Worm (Caenorhabditis elegans) whole organism, L2 larva: ENCODE data around the gene srh-243.

ENCODE experiments used
- C34F6.9 ChIP-seq: fragments of 150-350 bp; optimal IDR thresholded peaks from 2 replicates; lab custom pipeline; 2014; ENCODE audit warnings: missing biosample characterization, missing genetic modification characterization
- F13H6.1 ChIP-seq: sonication (generic microtip); optimal IDR thresholded peaks from 2 replicates; lab custom pipeline; 2016; ENCODE audit warnings: missing genetic modification characterization, missing compliant biosample characterization
- R02D3.7 ChIP-seq: fragments of 150-350 bp; optimal IDR thresholded peaks from 2 replicates; lab custom pipeline; 2014; ENCODE audit warnings: missing biosample characterization, missing genetic modification characterization
- Y55F3AM.14 ChIP-seq: fragments of 200-800 bp; sonication (Bioruptor generic); optimal IDR thresholded peaks from 2 replicates; lab custom pipeline; 2018; ENCODE audit warnings: mild to moderate bottlenecking, missing genetic modification characterization, missing compliant biosample characterization
- alr-1 ChIP-seq: fragments of 150-350 bp; optimal IDR thresholded peaks from 2 replicates; lab custom pipeline; 2014; ENCODE audit warnings: missing biosample characterization, missing genetic modification characterization
- ceh-16 ChIP-seq: fragments of 150-350 bp; optimal IDR thresholded peaks from 2 replicates; lab custom pipeline; 2014; ENCODE audit warnings: missing biosample characterization, missing genetic modification characterization
- ceh-82 ChIP-seq: fragments of 150-350 bp; optimal IDR thresholded peaks from 2 replicates; lab custom pipeline; 2014; ENCODE audit warnings: missing biosample characterization, missing genetic modification characterization
- crh-2 ChIP-seq: sonication (generic microtip); optimal IDR thresholded peaks from 2 replicates; lab custom pipeline; 2017; ENCODE audit warnings: missing biosample characterization, missing genetic modification characterization
- dmd-4 ChIP-seq: sonication (generic microtip); optimal IDR thresholded peaks from 2 replicates; lab custom pipeline; 2017; ENCODE audit warnings: missing biosample characterization, missing genetic modification characterization
- egl-27 ChIP-seq: sonication (generic microtip); optimal IDR thresholded peaks from 3 replicates; lab custom pipeline; 2017; ENCODE audit warnings: missing biosample characterization, missing genetic modification reagents, missing genetic modification characterization
- elt-1 ChIP-seq: fragments of 150-350 bp; optimal IDR thresholded peaks from 2 replicates; lab custom pipeline; 2014; ENCODE audit warnings: missing biosample characterization, missing genetic modification characterization
- fos-1 ChIP-seq: fragments of 150-350 bp; optimal IDR thresholded peaks from 2 replicates; lab custom pipeline; 2014; ENCODE audit warnings: missing biosample characterization, missing genetic modification characterization
- gmeb-1 ChIP-seq: fragments of 150-350 bp; optimal IDR thresholded peaks from 2 replicates; lab custom pipeline; 2014; ENCODE audit warnings: missing biosample characterization, missing genetic modification characterization
- lin-11 ChIP-seq: fragments of 150-350 bp; sonication (generic microtip); optimal IDR thresholded peaks from 2 replicates; lab custom pipeline; 2014; ENCODE audit warnings: missing biosample characterization, missing genetic modification characterization, inconsistent platforms, mixed read lengths
- mab-5 ChIP-seq: fragments of 150-350 bp; optimal IDR thresholded peaks from 2 replicates; lab custom pipeline; 2014; ENCODE audit warnings: missing biosample characterization, missing genetic modification characterization
- mbf-1 ChIP-seq: sonication (generic microtip); optimal IDR thresholded peaks from 2 replicates; lab custom pipeline; 2017; ENCODE audit warnings: missing biosample characterization, missing genetic modification characterization
- nhr-12 ChIP-seq: fragments of 150-350 bp; optimal IDR thresholded peaks from 2 replicates; lab custom pipeline; 2014; ENCODE audit warnings: missing biosample characterization, missing genetic modification characterization
- nhr-129 ChIP-seq: fragments of 150-350 bp; optimal IDR thresholded peaks from 2 replicates; lab custom pipeline; 2014; ENCODE audit warnings: missing biosample characterization, missing genetic modification characterization
- nhr-23 ChIP-seq: fragments of 150-350 bp; optimal IDR thresholded peaks from 2 replicates; lab custom pipeline; 2014; ENCODE audit warnings: missing biosample characterization, missing genetic modification reagents, missing genetic modification characterization
- nhr-25 ChIP-seq: fragments of 150-350 bp; sonication (generic microtip); optimal IDR thresholded peaks from 3 replicates; lab custom pipeline; 2014; ENCODE audit warnings: missing biosample characterization, missing genetic modification characterization
- nhr-77 ChIP-seq: fragments of 150-350 bp; optimal IDR thresholded peaks from 2 replicates; lab custom pipeline; 2014; ENCODE audit warnings: missing biosample characterization, missing genetic modification characterization
- peb-1 ChIP-seq: fragments of 150-350 bp; optimal IDR thresholded peaks from 2 replicates; lab custom pipeline; 2014; ENCODE audit warnings: missing biosample characterization, missing genetic modification characterization
- skn-1 ChIP-seq: sonication (generic microtip); optimal IDR thresholded peaks from 2 replicates; lab custom pipeline; 2017; ENCODE audit warnings: missing biosample characterization, missing genetic modification characterization
- sma-3 ChIP-seq: sonication (generic microtip); optimal IDR thresholded peaks from 2 replicates; lab custom pipeline; 2016; ENCODE audit warnings: missing genetic modification reagents, missing genetic modification characterization, missing compliant biosample characterization
- unc-39 ChIP-seq: fragments of 150-350 bp; optimal IDR thresholded peaks from 2 replicates; lab custom pipeline; 2014; ENCODE audit warnings: missing biosample characterization, missing genetic modification characterization
- unc-55 ChIP-seq: fragments of 150-350 bp; sonication (generic microtip); optimal IDR thresholded peaks from 3 replicates; lab custom pipeline; 2014; ENCODE audit warnings: missing biosample characterization, missing genetic modification reagents, missing genetic modification characterization
- unc-62 ChIP-seq: fragments of 150-350 bp; optimal IDR thresholded peaks from 2 replicates; lab custom pipeline; 2014; ENCODE audit warnings: missing biosample characterization, missing genetic modification reagents, missing genetic modification characterization
- zag-1 ChIP-seq: fragments of 150-350 bp; optimal IDR thresholded peaks from 2 replicates; lab custom pipeline; 2014; ENCODE audit warnings: missing biosample characterization, missing genetic modification characterization
- ztf-1 ChIP-seq: fragments of 200-800 bp; sonication (Bioruptor generic); conservative IDR thresholded peaks from 2 replicates; pipeline ENCODE4 v1.3.6; 2022; ENCODE audit warnings: missing genetic modification characterization, missing compliant biosample characterization
- ztf-11 ChIP-seq: sonication (generic microtip); optimal IDR thresholded peaks from 2 replicates; lab custom pipeline; 2017; ENCODE audit warnings: missing biosample characterization, missing genetic modification characterization

srh-243 gene

ce11 chrV:2888265-2888664, 18.0 kb downstream of the srh-243 start:
- TF ChIP-seq ceh-82 (no peak), unc-55 (GFP tag; lab: Kevin White, UChicago) (no peak), C34F6.9 (tag; lab: Kevin White, UChicago) (no peak), nhr-129 (no peak), unc-39 (tag; lab: Kevin White, UChicago) (no peak)

- TF ChIP-seq Y55F3AM.14 (GFP tag; lab: Kevin White, UChicago) (no peak), nhr-129 (no peak), egl-27 (no peak), ztf-11 (no peak), fos-1 (no peak), peb-1 (tag; lab: Kevin White, UChicago) (no peak), alr-1 (tag; lab: Kevin White, UChicago) (no peak), unc-62 (GFP tag; lab: Kevin White, UChicago) (no peak)
Measured at ce11 chrV:2888681-2889080, 18.5 kb downstream of the srh-243 start, which contains the start of gene srw-4. srw-4 (minus strand) TSS chrV:2888781.

ce11 chrV:2891927-2892326, 21.7 kb downstream of the srh-243 start, which contains the start of gene F37B4.15:
F37B4.15 (plus strand) TSS chrV:2892227.
- TF ChIP-seq nhr-23 (no peak), nhr-12 (no peak), nhr-25 (tag; lab: Kevin White, UChicago) (no peak), nhr-129 (no peak), skn-1 (tag; lab: Kevin White, UChicago) (no peak), ztf-11 (no peak), mab-5 (tag; lab: Kevin White, UChicago) (no peak), ceh-16 (no peak)

DNA sequence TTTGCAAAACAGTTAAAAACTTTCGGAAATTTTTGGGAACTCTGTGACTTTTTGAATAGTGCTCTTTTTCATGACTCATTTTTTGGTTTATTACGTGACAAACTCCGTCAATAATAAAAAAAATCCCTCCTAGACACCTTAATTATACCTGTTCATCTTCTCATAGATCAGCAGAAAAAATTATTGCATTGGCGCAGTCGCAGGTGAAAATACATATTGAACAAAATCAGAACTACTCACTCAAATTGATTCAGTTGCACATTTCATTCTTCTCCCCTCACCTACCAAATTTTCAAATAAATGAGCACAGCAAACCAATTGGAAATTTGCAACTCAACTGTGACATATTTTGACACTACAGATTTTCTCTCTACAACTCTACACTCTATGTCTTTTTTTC, 22.7 kb downstream of the srh-243 start, which contains the start of gene srh-127:
TSS of gene srh-127 (plus strand) at position 301 of the 400 bp plus-strand sequence.
- TF ChIP-seq crh-2 = no peak

DNA sequence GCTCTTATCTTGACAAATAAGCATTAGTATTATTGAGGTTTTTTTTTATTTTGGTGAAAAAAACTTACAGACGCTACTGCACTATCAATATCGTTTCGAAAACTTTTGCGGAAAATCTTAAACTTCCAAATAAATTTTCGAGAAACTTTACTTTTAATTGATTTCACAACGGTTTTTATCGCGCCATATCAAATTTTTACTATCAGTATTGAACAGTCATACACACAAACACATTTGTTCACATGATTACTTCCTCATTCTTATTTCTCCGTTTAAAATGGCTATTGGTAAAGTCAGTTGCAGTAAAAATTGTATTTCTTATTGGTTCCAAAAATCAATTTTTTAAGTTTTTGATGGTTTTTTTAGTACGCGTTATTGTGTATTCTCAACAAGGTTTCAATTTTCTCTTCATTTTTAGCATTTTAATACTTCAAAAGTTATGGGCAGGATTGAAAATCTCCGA, 26.0 kb downstream of the srh-243 start, which contains the start of gene pals-32:
TSS of gene pals-32 (plus strand) at position 413 of the 463 bp plus-strand sequence.
- TF ChIP-seq zag-1 (tag; lab: Kevin White, UChicago) (no peak), fos-1 (peak; percentile 57)

- no peak for TF ChIP-seq unc-39 (tag; lab: Kevin White, UChicago)
- TF ChIP-seq peb-1 (tag; lab: Kevin White, UChicago) = no peak
- no peak for TF ChIP-seq F13H6.1 (tag; lab: Kevin White, UChicago)
- no peak for TF ChIP-seq dmd-4 (tag; lab: Kevin White, UChicago)
- TF ChIP-seq mbf-1 (tag; lab: Kevin White, UChicago) = no peak
- no peak for TF ChIP-seq lin-11
Measured at ce11 chrV:2899867-2900266, 29.6 kb downstream of the srh-243 start, which contains the start of gene str-46. str-46 (minus strand) TSS chrV:2899967.

DNA sequence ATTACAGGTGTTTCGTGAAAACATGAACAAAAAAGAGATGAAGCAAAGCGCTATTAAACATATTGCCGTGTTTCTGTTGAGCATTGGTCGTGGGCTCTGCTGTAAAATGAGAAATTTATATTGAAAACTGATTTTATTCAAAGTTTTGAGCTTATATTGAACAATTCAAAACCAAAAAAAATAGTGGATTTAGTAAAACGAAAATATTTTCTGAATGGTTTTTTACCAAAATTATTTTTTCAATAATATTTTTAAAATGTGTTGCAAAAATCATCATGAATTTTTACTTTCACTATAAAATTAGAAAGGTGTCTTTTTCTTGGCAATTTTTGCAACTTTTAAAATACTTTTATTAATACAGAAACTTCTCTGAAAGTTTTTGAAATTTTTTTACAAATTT, 33.0 kb downstream of the srh-243 start, which contains the start of gene C31B8.7:
TSS of gene C31B8.7 (minus strand) at position 101 of the 400 bp plus-strand sequence.
- TF ChIP-seq unc-55 (GFP tag; lab: Kevin White, UChicago) (no peak), ceh-16 (no peak), nhr-129 (no peak), peb-1 (tag; lab: Kevin White, UChicago) (no peak), nhr-25 (tag; lab: Kevin White, UChicago) (no peak), mab-5 (tag; lab: Kevin White, UChicago) (no peak), unc-62 (GFP tag; lab: Kevin White, UChicago) (no peak), fos-1 (no peak), ztf-1 (GFP tag; lab: Robert Waterston, UW) (no peak), lin-11 (no peak), sma-3 (GFP tag; lab: Kevin White, UChicago) (no peak), elt-1 (tag; lab: Kevin White, UChicago) (no peak), nhr-77 (tag; lab: Kevin White, UChicago) (no peak)

- TF ChIP-seq R02D3.7 (no peak), skn-1 (tag; lab: Kevin White, UChicago) (no peak), ceh-82 (no peak), gmeb-1 (no peak), fos-1 (no peak), lin-11 (no peak), C34F6.9 (tag; lab: Kevin White, UChicago) (no peak)
Measured at ce11 chrV:2909525-2909924, 39.3 kb downstream of the srh-243 start, which contains the start of gene zmp-3. zmp-3 (minus strand) TSS chrV:2909625.
